Worm (Caenorhabditis elegans): Measurements from ENCODE around the gene Y55D5A.3.

- TF ChIP-seq dve-1 (tag; optimal IDR thresholded peaks at IDR 0.05; ENCODE audit: insufficient read depth) (no peak), dmd-6 (GFP tag; IDR thresholded peaks at IDR 0.05) (no peak), ces-1 (GFP tag; optimal IDR thresholded peaks at IDR 0.05) (no peak), zag-1 (tag; optimal IDR thresholded peaks at IDR 0.05) (no peak), ama-1 (optimal IDR thresholded peaks at IDR 0.05) (no peak), lin-15B (tag; optimal IDR thresholded peaks at IDR 0.05) (no peak), nhr-6 (tag; optimal IDR thresholded peaks at IDR 0.05) (no peak), lin-39 (tag; optimal IDR thresholded peaks at IDR 0.05) (no peak), Y48G9A.11 (GFP tag; IDR thresholded peaks at IDR 0.05) (no peak), mep-1 (tag; optimal IDR thresholded peaks at IDR 0.05) (no peak)
These were observed 10.1 kb downstream of the Y55D5A.3 start, which contains the start of gene H05C05.2 for ce11 chrIII:2965534-2965933.

Data from whole organism, L4 larva.